Worm (Caenorhabditis elegans) whole organism, L4 larva: ENCODE results near the gene math-23.

Source experiments
- F26F4.8 ChIP-seq: fragments of 200-800 bp; sonication (Bioruptor generic); conservative IDR thresholded peaks from 2 replicates; pipeline ENCODE4 v1.3.6; 2022; ENCODE audit warnings: missing genetic modification characterization, missing compliant biosample characterization
- F44E2.7 ChIP-seq: fragments of 200-800 bp; sonication (Bioruptor generic); IDR thresholded peaks from 2 replicates; pipeline ENCODE4 v2.1.2; 2022; ENCODE audit warnings: missing genetic modification characterization, missing compliant biosample characterization
- Y75B8A.6 ChIP-seq: fragments of 200-800 bp; sonication (Bioruptor generic); IDR thresholded peaks from 2 replicates; pipeline ENCODE4 v1.3.6; 2022; ENCODE audit warnings: missing genetic modification reagents, missing genetic modification characterization, missing compliant biosample characterization
- ZK546.5 ChIP-seq, 2 experiments: sonication (generic microtip); optimal IDR thresholded peaks; 2 replicates each; lab custom pipeline; 2017; ENCODE audit warnings: missing biosample characterization in 2 of 2, missing genetic modification characterization in 2 of 2
- aha-1 ChIP-seq: fragments of 150-350 bp; peaks from one replicate; lab custom pipeline; 2014; ENCODE audit warnings: missing biosample characterization, missing genetic modification characterization
- attf-4 ChIP-seq: sonication (generic microtip); optimal IDR thresholded peaks from 3 replicates; lab custom pipeline; 2017; ENCODE audit warnings: missing biosample characterization, missing genetic modification characterization
- ceh-20 ChIP-seq: fragments of 200-800 bp; sonication (Bioruptor generic); IDR thresholded peaks from 2 replicates; pipeline ENCODE4 v1.3.6; 2022; ENCODE audit warnings: missing genetic modification reagents, missing genetic modification characterization, missing compliant biosample characterization
- ceh-82 ChIP-seq: sonication (generic microtip); optimal IDR thresholded peaks from 2 replicates; lab custom pipeline; 2017; ENCODE audit warnings: missing biosample characterization, missing genetic modification characterization
- daf-8 ChIP-seq: fragments of 200-800 bp; sonication (Bioruptor generic); IDR thresholded peaks from 2 replicates; pipeline ENCODE4 v1.3.6; 2022; ENCODE audit warnings: missing genetic modification characterization, missing compliant biosample characterization
- dmd-9 ChIP-seq: fragments of 200-800 bp; sonication (Bioruptor generic); IDR thresholded peaks from 2 replicates; pipeline ENCODE4 v1.3.6; 2022; ENCODE audit warnings: missing genetic modification reagents, missing genetic modification characterization, missing compliant biosample characterization
- egl-43 ChIP-seq: fragments of 200-800 bp; sonication (Bioruptor generic); IDR thresholded peaks from 2 replicates; pipeline ENCODE4 v1.3.6; 2022; ENCODE audit warnings: missing genetic modification reagents, missing genetic modification characterization, missing compliant biosample characterization
- fos-1 ChIP-seq: fragments of 150-350 bp; optimal IDR thresholded peaks from 2 replicates; lab custom pipeline; 2014; ENCODE audit warnings: missing biosample characterization, missing genetic modification characterization
- hif-1 ChIP-seq, 2 experiments: sonication (generic microtip); optimal IDR thresholded peaks; 2 replicates each; lab custom pipeline; 2016 to 2017; ENCODE audit warnings: missing compliant biosample characterization in 2 of 2, missing genetic modification characterization in 2 of 2, missing genetic modification reagents in 2 of 2, missing genotype in 2 of 2, mild to moderate bottlenecking in 1 of 2
- hlh-11 ChIP-seq: fragments of 200-800 bp; sonication (Bioruptor generic); optimal IDR thresholded peaks from 2 replicates; lab custom pipeline; 2018; ENCODE audit warnings: mild to moderate bottlenecking, missing genetic modification characterization, missing compliant biosample characterization
- lin-29 ChIP-seq: fragments of 200-800 bp; sonication (Bioruptor generic); IDR thresholded peaks from 2 replicates; pipeline ENCODE4 v1.3.6; 2022; ENCODE audit warnings: missing genetic modification reagents, missing genetic modification characterization, missing compliant biosample characterization
- lin-38 ChIP-seq: fragments of 200-800 bp; sonication (Bioruptor generic); IDR thresholded peaks from 2 replicates; pipeline ENCODE4 v1.3.6; 2022; ENCODE audit warnings: missing genetic modification reagents, missing genetic modification characterization, missing compliant biosample characterization
- mdl-1 ChIP-seq, 2 experiments: fragments of 150-350 bp in 1 of 2; sonication (generic microtip) in 1 of 2; optimal IDR thresholded peaks; 2 replicates each; lab custom pipeline; 2014 to 2017; ENCODE audit warnings: missing biosample characterization in 2 of 2, missing genetic modification characterization in 2 of 2
- mdt-29 ChIP-seq: fragments of 200-800 bp; sonication (Bioruptor generic); IDR thresholded peaks from 2 replicates; pipeline ENCODE4 v1.3.6; 2022; ENCODE audit warnings: missing genetic modification reagents, missing genetic modification characterization, missing compliant biosample characterization
- mep-1 ChIP-seq: fragments of 150-350 bp; sonication (generic microtip); optimal IDR thresholded peaks from 3 replicates; lab custom pipeline; 2014; ENCODE audit warnings: missing biosample characterization, missing genetic modification characterization
- mxl-2 ChIP-seq: fragments of 200-800 bp; sonication (Bioruptor generic); conservative IDR thresholded peaks from 2 replicates; pipeline ENCODE4 v1.3.6; 2022; ENCODE audit warnings: missing genetic modification reagents, missing genetic modification characterization, missing compliant biosample characterization
- nhr-10 ChIP-seq: fragments of 150-350 bp; optimal IDR thresholded peaks from 2 replicates; lab custom pipeline; 2014; ENCODE audit warnings: missing biosample characterization, missing genetic modification characterization
- nhr-102 ChIP-seq: sonication (generic microtip); optimal IDR thresholded peaks from 2 replicates; lab custom pipeline; 2016; ENCODE audit warnings: mild to moderate bottlenecking, missing genetic modification characterization, moderate library complexity, missing compliant biosample characterization
- nhr-111 ChIP-seq: fragments of 200-800 bp; sonication (Bioruptor generic); optimal IDR thresholded peaks from 2 replicates; lab custom pipeline; 2018; ENCODE audit warnings: mild to moderate bottlenecking, missing genetic modification characterization, missing compliant biosample characterization
- nhr-6 ChIP-seq: fragments of 150-350 bp; optimal IDR thresholded peaks from 2 replicates; lab custom pipeline; 2014; ENCODE audit warnings: missing biosample characterization, missing genetic modification characterization
- php-3 ChIP-seq: fragments of 200-800 bp; sonication (Bioruptor generic); IDR thresholded peaks from 2 replicates; pipeline ENCODE4 v1.3.6; 2022; ENCODE audit warnings: missing genetic modification reagents, missing genetic modification characterization, missing compliant biosample characterization
- sdz-12 ChIP-seq: fragments of 200-800 bp; sonication (Bioruptor generic); optimal IDR thresholded peaks from 2 replicates; lab custom pipeline; 2018; ENCODE audit warnings: mild to moderate bottlenecking, missing genetic modification characterization, missing compliant biosample characterization
- skn-1 ChIP-seq: fragments of 150-350 bp; optimal IDR thresholded peaks from 2 replicates; lab custom pipeline; 2014; ENCODE audit warnings: missing biosample characterization, missing genetic modification characterization
- spr-1 ChIP-seq: sonication (generic microtip); optimal IDR thresholded peaks from 2 replicates; lab custom pipeline; 2016; ENCODE audit warnings: mild to moderate bottlenecking, missing genetic modification characterization, missing compliant biosample characterization
- unc-62 ChIP-seq, 3 experiments: fragments of 150-350 bp in 1 of 3; sonication (generic microtip); optimal IDR thresholded peaks in 2 of 3; peaks in 1 of 3; 1 replicate in 1 of 3; 2 replicates in 2 of 3; lab custom pipeline; 2014 to 2017; ENCODE audit warnings: missing biosample characterization in 3 of 3, missing genetic modification characterization in 3 of 3, missing genetic modification reagents in 3 of 3, missing genotype in 1 of 3
- zag-1 ChIP-seq: fragments of 150-350 bp; optimal IDR thresholded peaks from 2 replicates; lab custom pipeline; 2014; ENCODE audit warnings: missing biosample characterization, missing genetic modification characterization
- zip-2 ChIP-seq: fragments of 150-350 bp; optimal IDR thresholded peaks from 2 replicates; lab custom pipeline; 2014; ENCODE audit warnings: missing biosample characterization, missing genetic modification characterization
- ztf-11 ChIP-seq: fragments of 150-350 bp; optimal IDR thresholded peaks from 2 replicates; lab custom pipeline; 2014; ENCODE audit warnings: missing biosample characterization, missing genetic modification characterization
- ztf-7 ChIP-seq: fragments of 150-350 bp; optimal IDR thresholded peaks from 2 replicates; lab custom pipeline; 2014; ENCODE audit warnings: missing biosample characterization, missing genetic modification characterization

Gene math-23

ce11 chrII:1922665-1923187 is 20.6 kb downstream of the math-23 start, which contains the start of the genes bath-2 and F52C6.4:
TSS of gene bath-2 (minus strand) at chrII:1922765.
TSS of gene F52C6.4 (plus strand) at chrII:1923137.
- TF ChIP-seq mep-1 (tag; lab: Kevin White, UChicago) (no peak), aha-1 (peak; percentile 5)

ce11 chrII:1924459-1924858 is 22.4 kb downstream of the math-23 start, which contains the start of gene F52C6.3:
TSS of gene F52C6.3 (plus strand) at chrII:1924759.
- TF ChIP-seq skn-1 (tag; lab: Kevin White, UChicago) (no peak), nhr-111 (no peak), nhr-10 (no peak), ZK546.5 (tag; optimal IDR thresholded peaks at IDR 0.05; lab: Kevin White, UChicago) (no peak), unc-62 (GFP tag; optimal IDR thresholded peaks at IDR 0.05 in 1 of 2; lab: Kevin White, UChicago) (no peak), unc-62 (tag; optimal IDR thresholded peaks at IDR 0.05; lab: Kevin White, UChicago) (no peak), lin-29 (GFP tag; lab: Robert Waterston, UW) (no peak), attf-4 (tag; lab: Kevin White, UChicago) (no peak), nhr-102 (tag; lab: Kevin White, UChicago) (no peak), mdt-29 (GFP tag; lab: Robert Waterston, UW) (no peak)

ce11 chrII:1926162-1926561 is 24.1 kb downstream of the math-23 start, which contains the start of gene F52C6.2:
TSS of gene F52C6.2 (plus strand) at chrII:1926462.
- TF ChIP-seq nhr-6 (tag; lab: Kevin White, UChicago) = no peak
- TF ChIP-seq F26F4.8 = no peak
- no peak for TF ChIP-seq hif-1 (tag; optimal IDR thresholded peaks at IDR 0.05; lab: Kevin White, UChicago)
- no peak for TF ChIP-seq nhr-10
- no peak for TF ChIP-seq zip-2 (tag; lab: Kevin White, UChicago)
- TF ChIP-seq dmd-9 (GFP tag; lab: Robert Waterston, UW) = no peak
- TF ChIP-seq hlh-11 (tag; lab: Kevin White, UChicago) = no peak

DNA sequence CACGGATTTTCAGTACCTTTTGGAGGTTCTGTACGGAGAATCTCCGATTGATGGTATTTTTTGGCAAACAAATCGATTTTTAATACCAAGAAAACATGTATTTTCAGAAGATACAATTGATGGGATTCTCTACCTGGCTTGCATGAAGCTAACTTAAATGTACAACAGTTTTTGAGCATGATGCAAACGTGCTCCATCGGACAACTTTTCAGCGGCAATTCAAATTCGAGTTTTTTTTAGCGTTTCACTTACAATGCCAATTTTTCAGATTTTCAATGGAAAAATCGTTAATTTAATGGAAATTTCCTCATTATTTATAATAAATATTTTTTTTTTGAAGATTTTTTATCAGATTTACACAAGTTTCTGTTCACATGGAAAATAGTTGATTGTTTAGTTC is 26.5 kb downstream of the math-23 start:
- TF ChIP-seq aha-1 = peak; percentile 25
- TF ChIP-seq lin-38 (GFP tag; lab: Robert Waterston, UW) = peak; percentile 30; the same call in 1 of the 2 replicates
- TF ChIP-seq ztf-11 = no peak

DNA sequence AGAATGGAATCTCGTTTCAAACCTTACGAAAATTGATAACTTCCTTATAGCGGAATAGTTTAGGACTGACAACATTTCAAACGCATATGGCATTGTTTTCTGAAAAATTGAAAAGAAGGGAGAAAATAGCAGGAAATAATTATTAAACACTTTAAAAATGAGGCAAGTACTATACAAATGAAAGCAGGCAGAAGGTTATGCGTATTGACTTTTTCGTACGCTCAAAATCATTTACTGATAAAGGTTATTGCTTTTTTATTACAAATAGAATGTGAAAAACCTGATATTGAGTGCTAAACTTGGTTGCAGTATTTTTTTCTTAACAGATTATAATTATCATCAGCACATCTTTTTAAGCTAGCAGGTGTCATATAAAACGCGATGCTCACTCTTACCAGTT is 37.6 kb downstream of the math-23 start, which contains the start of gene ZK250.13:
Gene ZK250.13, minus strand, starts transcription at position 101 of the 400 bp plus-strand sequence.
- TF ChIP-seq ceh-82 (tag; lab: Kevin White, UChicago) (no peak), php-3 (peak; percentile 78)

ce11 chrII:1945093-1945492 is 43.0 kb downstream of the math-23 start, which contains the start of gene ZK250.14:
TSS of gene ZK250.14 (minus strand) at chrII:1945193.
- TF ChIP-seq lin-29 (GFP tag; lab: Robert Waterston, UW) = no peak
- TF ChIP-seq fos-1 (tag; lab: Kevin White, UChicago) = no peak
- TF ChIP-seq Y75B8A.6 (GFP tag; lab: Robert Waterston, UW) = no peak
- no peak for TF ChIP-seq nhr-102 (tag; lab: Kevin White, UChicago)
- no peak for TF ChIP-seq lin-38 (GFP tag; lab: Robert Waterston, UW)
- TF ChIP-seq sdz-12 (GFP tag; lab: Kevin White, UChicago) = no peak
- TF ChIP-seq ceh-20 = no peak
- TF ChIP-seq daf-8 (GFP tag; lab: Robert Waterston, UW) = no peak
- no peak for TF ChIP-seq mxl-2
- TF ChIP-seq spr-1 (tag; lab: Kevin White, UChicago) = no peak
- TF ChIP-seq mdl-1 (tag; optimal IDR thresholded peaks at IDR 0.05; lab: Kevin White, UChicago) = no peak
- no peak for TF ChIP-seq dmd-9 (GFP tag; lab: Robert Waterston, UW)
- no peak for TF ChIP-seq ztf-7 (tag; lab: Kevin White, UChicago)
- no peak for TF ChIP-seq egl-43
- TF ChIP-seq zag-1 (tag; lab: Kevin White, UChicago) = no peak
- TF ChIP-seq F44E2.7 (GFP tag; lab: Robert Waterston, UW) = no peak
